Fruit fly (Drosophila melanogaster): ENCODE data around the gene Cyp6t1.

The Cyp6t1 gene

dm6 chrX:21519168-21519671 is at the start of gene Cyp6t1:
TSS of gene Cyp6t1 (minus strand) at chrX:21519218.
- no peak for TF ChIP-seq ttk (optimal IDR thresholded peaks at IDR 0.05)
- no peak for TF ChIP-seq psq (optimal IDR thresholded peaks at IDR 0.05)
- TF ChIP-seq Sin3A (optimal IDR thresholded peaks at IDR 0.05): no peak
- TF ChIP-seq h (optimal IDR thresholded peaks at IDR 0.05): no peak
- no peak for TF ChIP-seq insv (optimal IDR thresholded peaks at IDR 0.05)
- no peak for TF ChIP-seq Myc (optimal IDR thresholded peaks at IDR 0.05)

dm6 chrX:21567793-21568192 is 48.8 kb upstream of the Cyp6t1 start:
- no peak for TF ChIP-seq psq (optimal IDR thresholded peaks at IDR 0.05)
- no peak for TF ChIP-seq h (optimal IDR thresholded peaks at IDR 0.05)
- TF ChIP-seq Myc (optimal IDR thresholded peaks at IDR 0.05): no peak
- no peak for TF ChIP-seq Sin3A (optimal IDR thresholded peaks at IDR 0.05)
- TF ChIP-seq ttk (optimal IDR thresholded peaks at IDR 0.05): no peak
- no peak for TF ChIP-seq insv (optimal IDR thresholded peaks at IDR 0.05)

dm6 chrX:21565539-21565938 is 46.5 kb upstream of the Cyp6t1 start:
- TF ChIP-seq Myc (optimal IDR thresholded peaks at IDR 0.05): no peak
- TF ChIP-seq h (optimal IDR thresholded peaks at IDR 0.05): no peak
- no peak for TF ChIP-seq ttk (optimal IDR thresholded peaks at IDR 0.05)
- TF ChIP-seq psq (optimal IDR thresholded peaks at IDR 0.05): no peak
- TF ChIP-seq Sin3A (optimal IDR thresholded peaks at IDR 0.05): no peak
- TF ChIP-seq insv (optimal IDR thresholded peaks at IDR 0.05): no peak

- TF ChIP-seq Sin3A (optimal IDR thresholded peaks at IDR 0.05) (no peak), ttk (optimal IDR thresholded peaks at IDR 0.05) (no peak), h (optimal IDR thresholded peaks at IDR 0.05) (no peak), insv (optimal IDR thresholded peaks at IDR 0.05) (no peak), Myc (optimal IDR thresholded peaks at IDR 0.05) (no peak), psq (optimal IDR thresholded peaks at IDR 0.05) (no peak)
Observed at dm6 chrX:21562844-21563243, 43.8 kb upstream of the Cyp6t1 start.

- no peak for TF ChIP-seq Sin3A (optimal IDR thresholded peaks at IDR 0.05)
- no peak for TF ChIP-seq psq (optimal IDR thresholded peaks at IDR 0.05)
- no peak for TF ChIP-seq h (optimal IDR thresholded peaks at IDR 0.05)
- TF ChIP-seq Myc (optimal IDR thresholded peaks at IDR 0.05): no peak
- no peak for TF ChIP-seq ttk (optimal IDR thresholded peaks at IDR 0.05)
- TF ChIP-seq insv (optimal IDR thresholded peaks at IDR 0.05): no peak
Observed at dm6 chrX:21520002-21520401, 984 bp upstream of the Cyp6t1 start.

dm6 chrX:21507485-21507884 is 11.5 kb downstream of the Cyp6t1 start:
- TF ChIP-seq h (optimal IDR thresholded peaks at IDR 0.05) (no peak), psq (optimal IDR thresholded peaks at IDR 0.05) (no peak), Sin3A (optimal IDR thresholded peaks at IDR 0.05) (no peak)

dm6 chrX:21497025-21497424 is 22.0 kb downstream of the Cyp6t1 start:
- TF ChIP-seq Myc (optimal IDR thresholded peaks at IDR 0.05): no peak
- TF ChIP-seq insv (optimal IDR thresholded peaks at IDR 0.05): no peak

dm6 chrX:21478845-21479244 is 40.2 kb downstream of the Cyp6t1 start, which contains the start of gene Ir20a:
TSS of gene Ir20a (minus strand) at chrX:21478945.
- TF ChIP-seq Myc (optimal IDR thresholded peaks at IDR 0.05) (no peak), Sin3A (optimal IDR thresholded peaks at IDR 0.05) (no peak), psq (optimal IDR thresholded peaks at IDR 0.05) (no peak), h (optimal IDR thresholded peaks at IDR 0.05) (no peak), ttk (optimal IDR thresholded peaks at IDR 0.05) (no peak), insv (optimal IDR thresholded peaks at IDR 0.05) (no peak)

All from Kc167 (cell line).